Fruit fly (Drosophila melanogaster): ENCODE results near the gene Galk.
A peak's percentile ranks its signal among the peaks of the same experiment; 100 is the strongest.

The Galk gene

DNA sequence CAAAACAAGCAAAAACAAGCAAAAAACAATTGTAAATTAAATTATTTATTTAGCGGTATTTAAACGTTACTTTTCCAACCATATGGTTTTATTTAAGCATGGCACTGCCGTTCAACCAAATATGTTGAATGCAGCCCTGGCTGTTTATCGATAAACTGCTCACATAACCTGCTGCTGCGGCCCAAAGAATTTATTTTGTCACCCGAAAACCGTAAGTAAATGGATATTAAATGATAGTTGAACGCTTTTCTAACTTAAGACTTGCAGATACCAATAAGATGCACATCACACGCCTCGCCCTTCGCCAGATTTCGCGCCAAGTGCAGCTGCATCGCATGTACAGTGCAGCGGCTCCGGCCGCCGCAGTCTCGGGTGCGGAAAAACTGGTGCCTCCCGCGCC, 29.2 kb downstream of the Galk start, which contains the start of gene mRpL12 (continued):
- peak; percentile 99 for TF ChIP-seq CG9215 (GFP tag; IDR thresholded peaks at IDR 0.05)
- peak; percentile 52 for TF ChIP-seq E2f2 (GFP tag; IDR thresholded peaks at IDR 0.05)
- TF ChIP-seq unc-4 (GFP tag; IDR thresholded peaks at IDR 0.05; ENCODE audit: partially characterized antibody), result 0 out of 2 replicates have a peak, but pooled peaks have one; percentile 20
- no peak for TF ChIP-seq Hr39 (optimal IDR thresholded peaks at IDR 0.05)

dm6 chr3L:8955199-8955598, 30.7 kb downstream of the Galk start:
- TF ChIP-seq nerfin-1 (tag; optimal IDR thresholded peaks at IDR 0.05), result no peak
- TF ChIP-seq dmrt11E (tag; optimal IDR thresholded peaks at IDR 0.05), result no peak
- no peak for TF ChIP-seq CG10274 (GFP tag; optimal IDR thresholded peaks at IDR 0.05)
- no peak for TF ChIP-seq Lpt (GFP tag; optimal IDR thresholded peaks at IDR 0.05)
- no peak for TF ChIP-seq ato (GFP tag; IDR thresholded peaks at IDR 0.05; ENCODE audit: partially characterized antibody)
- TF ChIP-seq CG8281 (tag; optimal IDR thresholded peaks at IDR 0.05), result no peak
- TF ChIP-seq CG4820 (GFP tag; optimal IDR thresholded peaks at IDR 0.05), result no peak
- TF ChIP-seq CG18011 (GFP tag; optimal IDR thresholded peaks at IDR 0.05), result no peak
- TF ChIP-seq run (tag; optimal IDR thresholded peaks at IDR 0.05), result no peak
- TF ChIP-seq bbx (GFP tag; IDR thresholded peaks at IDR 0.05; ENCODE audit: partially characterized antibody), result no peak
- TF ChIP-seq Stat92E (GFP tag; optimal IDR thresholded peaks at IDR 0.05), result no peak
- TF ChIP-seq CG9876 (GFP tag; optimal IDR thresholded peaks at IDR 0.05), result no peak
- TF ChIP-seq knrl (GFP tag; IDR thresholded peaks at IDR 0.05; ENCODE audit: partially characterized antibody), result no peak
- TF ChIP-seq CG30403 (GFP tag; optimal IDR thresholded peaks at IDR 0.05), result no peak

- no peak for TF ChIP-seq Bgb (GFP tag; IDR thresholded peaks at IDR 0.05; ENCODE audit: partially characterized antibody)
- peak in 1 of 2 experiments; percentile 31 for TF ChIP-seq Hr51 (GFP tag; optimal IDR thresholded peaks at IDR 0.05)
- 0 out of 2 replicates have a peak, but pooled peaks have one; percentile 32 for TF ChIP-seq ranshi (GFP tag; IDR thresholded peaks at IDR 0.05)
- TF ChIP-seq da (GFP tag; optimal IDR thresholded peaks at IDR 0.05), result no peak
- peak; percentile 27 for TF ChIP-seq CG33557 (GFP tag; optimal IDR thresholded peaks at IDR 0.05)
- peak; percentile 88 for TF ChIP-seq CG3281 (GFP tag; optimal IDR thresholded peaks at IDR 0.05)
- peak; percentile 66 for TF ChIP-seq tin (GFP tag; optimal IDR thresholded peaks at IDR 0.05)
- TF ChIP-seq CG10959 (GFP tag; IDR thresholded peaks at IDR 0.05), result peak; percentile 69
- peak; percentile 48 for TF ChIP-seq Ptx1 (GFP tag; IDR thresholded peaks at IDR 0.05)
- peak; percentile 2 for TF ChIP-seq CG6765 (GFP tag; optimal IDR thresholded peaks at IDR 0.05)
- TF ChIP-seq Drgx (GFP tag; IDR thresholded peaks at IDR 0.05), result peak; percentile 74
- TF ChIP-seq CG31441 (GFP tag; IDR thresholded peaks at IDR 0.05), result peak; percentile 71
- TF ChIP-seq B-H2 (GFP tag; optimal IDR thresholded peaks at IDR 0.05), result peak; percentile 29
- peak; percentile 6 for TF ChIP-seq CTCF (GFP tag; optimal IDR thresholded peaks at IDR 0.05)
- peak; percentile 64 for TF ChIP-seq lilli (GFP tag; optimal IDR thresholded peaks at IDR 0.05)
- TF ChIP-seq Trl (optimal IDR thresholded peaks at IDR 0.05), result no peak
- peak; percentile 30 for TF ChIP-seq Trl (GFP tag; optimal IDR thresholded peaks at IDR 0.05)
- TF ChIP-seq BtbVII (GFP tag; optimal IDR thresholded peaks at IDR 0.05), result peak; percentile 86
- TF ChIP-seq CG11085 (GFP tag; IDR thresholded peaks at IDR 0.05), result 0 out of 2 replicates have a peak, but pooled peaks have one; percentile 51
- peak; percentile 68 for TF ChIP-seq dysf (GFP tag; IDR thresholded peaks at IDR 0.05)
- peak; percentile 58; the same call in 2 of the 3 replicates for TF ChIP-seq row (GFP tag; IDR thresholded peaks at IDR 0.05)
- no peak for TF ChIP-seq knrl (GFP tag; IDR thresholded peaks at IDR 0.05; ENCODE audit: partially characterized antibody)
- TF ChIP-seq Eip74EF (GFP tag; optimal IDR thresholded peaks at IDR 0.05), result no peak
- 0 out of 3 replicates have a peak, but pooled peaks have one; percentile 15 for TF ChIP-seq ken (GFP tag; IDR thresholded peaks at IDR 0.05)
- TF ChIP-seq HHEX (GFP tag; optimal IDR thresholded peaks at IDR 0.05), result peak; percentile 77
- TF ChIP-seq CG12071 (GFP tag; optimal IDR thresholded peaks at IDR 0.05), result peak; percentile 63
- TF ChIP-seq CG11456 (GFP tag; IDR thresholded peaks at IDR 0.05), result no peak
- TF ChIP-seq CG13424 (tag; optimal IDR thresholded peaks at IDR 0.05), result peak; percentile 53
- no peak for TF ChIP-seq C15 (GFP tag; IDR thresholded peaks at IDR 0.05)
- TF ChIP-seq ab (GFP tag; optimal IDR thresholded peaks at IDR 0.05), result peak; percentile 1
- TF ChIP-seq NfI (GFP tag; optimal IDR thresholded peaks at IDR 0.05), result peak; percentile 16
- peak; percentile 39; the same call in 1 of the 3 replicates for TF ChIP-seq ci (GFP tag; IDR thresholded peaks at IDR 0.05)
- 0 out of 2 replicates have a peak, but pooled peaks have one; percentile 8 for TF ChIP-seq E2f2 (GFP tag; IDR thresholded peaks at IDR 0.05)
Measured at dm6 chr3L:8954648-8955033, 31.2 kb downstream of the Galk start, which contains the start of gene GNBP3. Gene GNBP3 (plus strand): TSS chr3L:8955021.
